Fruit fly (Drosophila melanogaster) whole organism, adult: ENCODE measurements around the gene CG13280.

ENCODE experiments used
- CG14711 ChIP-seq: fragments of 200-800 bp; sonication (Bioruptor generic); optimal IDR thresholded peaks from 2 replicates; lab custom pipeline; 2018; ENCODE audit warnings: missing biosample characterization, mild to moderate bottlenecking, missing genetic modification characterization, moderate library complexity
- CG7101 ChIP-seq: fragments of 200-800 bp; sonication (Bioruptor generic); optimal IDR thresholded peaks from 2 replicates; lab custom pipeline; 2018; ENCODE audit warnings: missing biosample characterization, mild to moderate bottlenecking, missing genetic modification characterization, moderate library complexity
- ovo ChIP-seq: fragments of 200-800 bp; sonication (Bioruptor generic); optimal IDR thresholded peaks from 2 replicates; lab custom pipeline; 2016; ENCODE audit warnings: missing biosample characterization, missing genetic modification characterization

DNA sequence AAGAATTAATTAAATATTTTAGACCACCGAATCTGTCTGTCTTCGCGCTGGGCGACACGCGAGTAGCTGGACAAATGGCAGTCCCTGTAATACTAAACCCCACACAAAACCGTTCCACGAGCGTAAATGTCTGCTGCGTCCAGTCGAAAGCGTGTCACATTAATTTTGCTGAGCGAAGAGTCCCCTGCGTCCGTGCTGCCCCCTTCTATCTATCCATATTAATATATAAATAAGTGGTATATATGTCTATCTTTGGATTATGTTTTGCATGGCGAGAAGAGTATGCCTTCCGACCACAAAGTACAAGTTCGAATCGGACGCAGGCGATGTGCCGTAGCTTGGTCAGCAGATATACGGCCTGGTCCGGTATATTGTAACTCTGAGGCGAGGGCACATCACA lies 68.6 kb downstream of the CG13280 start:
- TF ChIP-seq CG14711 (tag; lab: Kevin White, UChicago): no peak
- TF ChIP-seq ovo (GFP tag; lab: Kevin White, UChicago): no peak
- no peak for TF ChIP-seq CG7101 (tag; lab: Kevin White, UChicago)
